Fruit fly (Drosophila melanogaster): ENCODE data around the gene Slbp.

Slbp gene

dm6 chr3R:29153197-29153644 is at the start of gene Slbp, which contains the start of gene Rpn2 (continued):
- no peak for TF ChIP-seq salm (tag; optimal IDR thresholded peaks at IDR 0.05)
- TF ChIP-seq run (tag; optimal IDR thresholded peaks at IDR 0.05), result no peak
- no peak for TF ChIP-seq CG4424 (GFP tag; optimal IDR thresholded peaks at IDR 0.05)
- no peak for TF ChIP-seq ash1 (GFP tag; optimal IDR thresholded peaks at IDR 0.05)
- no peak for TF ChIP-seq seq (GFP tag; IDR thresholded peaks at IDR 0.05)
- TF ChIP-seq ATbp (GFP tag; optimal IDR thresholded peaks at IDR 0.05), result no peak
- no peak for TF ChIP-seq fd102C (GFP tag; optimal IDR thresholded peaks at IDR 0.05)
- TF ChIP-seq CG14014 (GFP tag; IDR thresholded peaks at IDR 0.05), result 0 out of 2 replicates have a peak, but pooled peaks have one; percentile 25
- TF ChIP-seq psq (GFP tag; optimal IDR thresholded peaks at IDR 0.05), result no peak
- 0 out of 3 replicates have a peak, but pooled peaks have one; percentile 13 for TF ChIP-seq dysf (GFP tag; IDR thresholded peaks at IDR 0.05)
- no peak for TF ChIP-seq prd (optimal IDR thresholded peaks at IDR 0.05)
- TF ChIP-seq prd (GFP tag; IDR thresholded peaks at IDR 0.05), result 0 out of 3 replicates have a peak, but pooled peaks have one; percentile 15
- no peak for TF ChIP-seq bsh (GFP tag; optimal IDR thresholded peaks at IDR 0.05)
- no peak for TF ChIP-seq Awh (GFP tag; IDR thresholded peaks at IDR 0.05)
- peak; percentile 52 for TF ChIP-seq CG18599 (GFP tag; optimal IDR thresholded peaks at IDR 0.05)
- TF ChIP-seq zf30C (GFP tag; optimal IDR thresholded peaks at IDR 0.05), result no peak
- no peak for TF ChIP-seq Dfd (GFP tag; optimal IDR thresholded peaks at IDR 0.05)
- TF ChIP-seq pros (GFP tag; optimal IDR thresholded peaks at IDR 0.05), result no peak
- TF ChIP-seq fd3F (GFP tag; optimal IDR thresholded peaks at IDR 0.05), result no peak
- no peak for TF ChIP-seq CG17328 (GFP tag; IDR thresholded peaks at IDR 0.05)
- TF ChIP-seq maf-S (GFP tag; optimal IDR thresholded peaks at IDR 0.05), result peak; percentile 68
- no peak for TF ChIP-seq HLHmδ (GFP tag; optimal IDR thresholded peaks at IDR 0.05)
- no peak for TF ChIP-seq dimm (GFP tag; IDR thresholded peaks at IDR 0.05)
- no peak for TF ChIP-seq crc (GFP tag; optimal IDR thresholded peaks at IDR 0.05)
- no peak for TF ChIP-seq eve (GFP tag; optimal IDR thresholded peaks at IDR 0.05)
- peak; percentile 34 for TF ChIP-seq CG2678 (tag; optimal IDR thresholded peaks at IDR 0.05)
- TF ChIP-seq unc-4 (GFP tag; IDR thresholded peaks at IDR 0.05; ENCODE audit: partially characterized antibody), result peak; percentile 97
- TF ChIP-seq grn (GFP tag; optimal IDR thresholded peaks at IDR 0.05), result no peak
- peak; percentile 37 for TF ChIP-seq CG12155 (GFP tag; optimal IDR thresholded peaks at IDR 0.05)
- TF ChIP-seq CG31388 (GFP tag; optimal IDR thresholded peaks at IDR 0.05), result no peak
- no peak for TF ChIP-seq CG11560 (tag; IDR thresholded peaks at IDR 0.05)
- TF ChIP-seq Bteb2 (GFP tag; optimal IDR thresholded peaks at IDR 0.05), result peak; percentile 15
- TF ChIP-seq CG3065 (GFP tag; optimal IDR thresholded peaks at IDR 0.05), result no peak
- TF ChIP-seq CG17802 (tag; optimal IDR thresholded peaks at IDR 0.05), result no peak
- TF ChIP-seq ssp (GFP tag; IDR thresholded peaks at IDR 0.05), result peak; percentile 34; the same call in 1 of the 2 replicates
- peak; percentile 59 for TF ChIP-seq CG3163 (GFP tag; optimal IDR thresholded peaks at IDR 0.05)
- peak; percentile 80 for TF ChIP-seq CG7963 (GFP tag; IDR thresholded peaks at IDR 0.05; ENCODE audit: partially characterized antibody)
- TF ChIP-seq D (optimal IDR thresholded peaks at IDR 0.05), result no peak
- no peak for TF ChIP-seq D (GFP tag; optimal IDR thresholded peaks at IDR 0.05)
- no peak for TF ChIP-seq Blimp-1 (GFP tag; optimal IDR thresholded peaks at IDR 0.05)
- TF ChIP-seq CG31224 (GFP tag; IDR thresholded peaks at IDR 0.05), result no peak
- no peak for TF ChIP-seq Tbp (GFP tag; optimal IDR thresholded peaks at IDR 0.05)
- TF ChIP-seq Ada2b (GFP tag; IDR thresholded peaks at IDR 0.05), result no peak
- TF ChIP-seq Bdp1 (GFP tag; optimal IDR thresholded peaks at IDR 0.05), result peak; percentile 15
- peak; percentile 88 for TF ChIP-seq HmgZ (tag; optimal IDR thresholded peaks at IDR 0.05)
- TF ChIP-seq ato (GFP tag; IDR thresholded peaks at IDR 0.05; ENCODE audit: partially characterized antibody), result peak; percentile 74; the same call in 1 of the 2 replicates
- TF ChIP-seq CG12071 (GFP tag; optimal IDR thresholded peaks at IDR 0.05), result no peak
- peak; percentile 34 for TF ChIP-seq bab2 (GFP tag; optimal IDR thresholded peaks at IDR 0.05)
- peak; percentile 94 for TF ChIP-seq knrl (GFP tag; IDR thresholded peaks at IDR 0.05; ENCODE audit: partially characterized antibody)
- TF ChIP-seq gro (GFP tag; optimal IDR thresholded peaks at IDR 0.05), result peak; percentile 84
- peak; percentile 85 for TF ChIP-seq sens (GFP tag)
- TF ChIP-seq CG17385 (GFP tag; optimal IDR thresholded peaks at IDR 0.05), result peak; percentile 8

Measured in whole organism, embryonic.